Worm (Caenorhabditis elegans): ENCODE measurements around the gene pitr-2.
A peak's percentile ranks its signal among the peaks of the same experiment; 100 is the strongest.

The pitr-2 gene

ce11 chrV:9146196-9146595 lies 8.7 kb upstream of the pitr-2 start:
- TF ChIP-seq mdl-1 (tag; optimal IDR thresholded peaks at IDR 0.05) (no peak), tra-1 (GFP tag; IDR thresholded peaks at IDR 0.05) (0 out of 2 replicates have a peak, but pooled peaks have one; percentile 17), dmd-6 (GFP tag; IDR thresholded peaks at IDR 0.05) (peak; percentile 75), Y5F2A.4 (GFP tag; optimal IDR thresholded peaks at IDR 0.05) (no peak), nhr-28 (tag; optimal IDR thresholded peaks at IDR 0.05) (peak; percentile 3), pqm-1 (tag; optimal IDR thresholded peaks at IDR 0.05) (peak; percentile 23), hlh-11 (tag; optimal IDR thresholded peaks at IDR 0.05) (peak; percentile 38)

ce11 chrV:9143896-9144295 lies 6.4 kb upstream of the pitr-2 start:
- TF ChIP-seq lir-3 (tag; optimal IDR thresholded peaks at IDR 0.05) (no peak), nhr-28 (tag; optimal IDR thresholded peaks at IDR 0.05) (peak; percentile 23), F44E2.7 (GFP tag; IDR thresholded peaks at IDR 0.05) (no peak)

- no peak for TF ChIP-seq rbr-2 (tag; optimal IDR thresholded peaks at IDR 0.05)
- no peak for TF ChIP-seq ceh-44 (GFP tag; IDR thresholded peaks at IDR 0.05)
- TF ChIP-seq spr-1 (tag; optimal IDR thresholded peaks at IDR 0.05): no peak
- TF ChIP-seq mdt-29 (GFP tag; IDR thresholded peaks at IDR 0.05): no peak
- no peak for TF ChIP-seq snpc-4 (tag; optimal IDR thresholded peaks at IDR 0.05)
- TF ChIP-seq zip-11 (GFP tag; IDR thresholded peaks at IDR 0.05): no peak
- no peak for TF ChIP-seq mep-1 (tag; optimal IDR thresholded peaks at IDR 0.05)
- TF ChIP-seq lin-1 (GFP tag; IDR thresholded peaks at IDR 0.05): no peak
- no peak for TF ChIP-seq attf-4 (tag; optimal IDR thresholded peaks at IDR 0.05)
- TF ChIP-seq zag-1 (tag; optimal IDR thresholded peaks at IDR 0.05): no peak
- no peak for TF ChIP-seq unc-130 (GFP tag; optimal IDR thresholded peaks at IDR 0.05)
- TF ChIP-seq cey-2 (tag; optimal IDR thresholded peaks at IDR 0.05; ENCODE audit: borderline replicate concordance, insufficient read depth): no peak
- no peak for TF ChIP-seq lsy-2 (tag; optimal IDR thresholded peaks at IDR 0.05)
- no peak for TF ChIP-seq duxl-1 (tag; optimal IDR thresholded peaks at IDR 0.05; ENCODE audit: poor library complexity)
- TF ChIP-seq aly-2 (tag; optimal IDR thresholded peaks at IDR 0.05): no peak
- no peak for TF ChIP-seq mdl-1 (tag; optimal IDR thresholded peaks at IDR 0.05)
- TF ChIP-seq madf-9 (GFP tag; conservative IDR thresholded peaks at IDR 0.05): no peak
- TF ChIP-seq pha-4 (GFP tag; IDR thresholded peaks at IDR 0.05): no peak
- TF ChIP-seq pha-4 (tag; optimal IDR thresholded peaks at IDR 0.05): no peak
- TF ChIP-seq ceh-28 (tag; optimal IDR thresholded peaks at IDR 0.05): no peak
- TF ChIP-seq mes-2 (tag; optimal IDR thresholded peaks at IDR 0.05; ENCODE audit: poor library complexity, severe bottlenecking): no peak
These were observed 3.8 kb upstream of the pitr-2 start, which contains the start of gene pitr-3 for ce11 chrV:9141297-9141696. Gene pitr-3 (minus strand): TSS chrV:9141397.

DNA sequence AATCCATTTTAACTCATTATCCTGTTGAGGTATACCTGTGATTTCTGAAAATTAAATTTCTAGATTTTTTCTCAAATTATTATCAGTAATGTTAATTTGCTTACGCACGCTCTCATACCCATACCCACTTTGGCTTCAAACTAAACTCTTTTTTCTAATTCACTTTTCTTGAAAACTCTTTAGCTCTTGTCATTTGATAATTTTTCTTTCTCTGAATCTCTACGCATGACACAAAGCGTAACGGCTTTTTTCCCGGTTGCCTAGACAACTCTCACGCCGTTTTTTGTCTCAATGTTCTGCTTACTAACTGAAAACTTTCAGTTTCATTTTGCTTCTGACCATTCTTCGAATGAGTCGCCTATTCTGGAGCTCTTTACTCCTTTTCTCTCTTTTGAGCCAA lies 3.6 kb downstream of the pitr-2 start, which contains the start of gene B0222.1:
Gene B0222.1, plus strand, starts transcription at position 306 of the 400 bp plus-strand sequence.
- TF ChIP-seq spr-1 (tag; optimal IDR thresholded peaks at IDR 0.05) (no peak), php-3 (GFP tag; IDR thresholded peaks at IDR 0.05) (no peak), unc-62 (GFP tag; optimal IDR thresholded peaks at IDR 0.05 in 1 of 2) (peak in 1 of 2 experiments; percentile 53), unc-62 (tag; optimal IDR thresholded peaks at IDR 0.05) (no peak), lin-13 (GFP tag; optimal IDR thresholded peaks at IDR 0.05) (no peak)

DNA sequence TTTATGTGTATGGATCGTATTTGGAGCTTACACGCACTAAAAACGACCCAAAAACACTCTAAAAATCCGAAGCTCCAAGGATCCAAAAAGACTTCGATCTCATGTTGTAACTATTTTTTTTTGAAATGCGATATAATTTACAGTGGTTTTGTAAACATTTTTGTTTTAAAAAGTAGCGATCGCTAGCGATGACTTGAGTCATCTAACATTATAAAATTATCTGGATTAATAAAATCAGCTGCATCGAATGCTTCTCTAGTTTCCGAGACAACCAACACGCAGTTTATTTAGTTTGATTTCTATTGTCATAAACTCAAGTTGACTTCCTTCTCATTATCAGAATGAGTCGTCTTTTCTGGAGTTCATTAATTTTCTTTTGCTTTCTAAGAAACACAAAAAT lies 5.5 kb downstream of the pitr-2 start, which contains the start of gene F21C10.1:
Gene F21C10.1, plus strand, starts transcription at position 301 of the 400 bp plus-strand sequence.
- TF ChIP-seq lin-29 (GFP tag; IDR thresholded peaks at IDR 0.05) (no peak), dmd-8 (GFP tag; IDR thresholded peaks at IDR 0.05) (no peak), daf-19 (GFP tag; conservative IDR thresholded peaks at IDR 0.05) (no peak), cey-2 (tag; optimal IDR thresholded peaks at IDR 0.05; ENCODE audit: borderline replicate concordance, insufficient read depth) (no peak), rbr-2 (tag; optimal IDR thresholded peaks at IDR 0.05) (no peak), T20F7.1 (GFP tag; optimal IDR thresholded peaks at IDR 0.05) (no peak), mdl-1 (tag; optimal IDR thresholded peaks at IDR 0.05) (no peak)
